Fruit fly (Drosophila melanogaster) whole organism, embryonic: ENCODE data around the gene CG13031.
A peak's percentile ranks its signal among the peaks of the same experiment; 100 is the strongest.

ENCODE experiments used
- CG10267 ChIP-seq: fragments of 200-800 bp; sonication (Bioruptor generic); optimal IDR thresholded peaks from 2 replicates; lab custom pipeline; 2018; ENCODE audit warnings: missing biosample characterization, mild to moderate bottlenecking, missing genetic modification characterization, moderate library complexity
- CG10431 ChIP-seq: fragments of 200-800 bp; sonication (Bioruptor generic); optimal IDR thresholded peaks from 3 replicates; lab custom pipeline; 2018; ENCODE audit warnings: missing biosample characterization, mild to moderate bottlenecking, missing genetic modification characterization
- CG13775 ChIP-seq: fragments of 200-800 bp; sonication (Bioruptor generic); optimal IDR thresholded peaks from 3 replicates; lab custom pipeline; 2017; ENCODE audit warnings: missing biosample characterization, mild to moderate bottlenecking, missing genetic modification characterization
- CG15073 ChIP-seq: fragments of 200-800 bp; sonication (Bioruptor generic); optimal IDR thresholded peaks from 2 replicates; lab custom pipeline; 2016; ENCODE audit warnings: missing biosample characterization, missing genetic modification characterization
- CG15601 ChIP-seq: fragments of 200-800 bp; sonication (Bioruptor generic); optimal IDR thresholded peaks from 3 replicates; lab custom pipeline; 2019; ENCODE audit warnings: missing biosample characterization, mild to moderate bottlenecking, missing genetic modification characterization, moderate library complexity
- CG1792 ChIP-seq: fragments of 200-800 bp; sonication (Bioruptor generic); optimal IDR thresholded peaks from 2 replicates; lab custom pipeline; 2016; ENCODE audit warnings: missing biosample characterization, missing genetic modification characterization
- CG18764 ChIP-seq: fragments of 200-800 bp; sonication (Bioruptor generic); optimal IDR thresholded peaks from 3 replicates; lab custom pipeline; 2016; ENCODE audit warnings: missing biosample characterization, missing genetic modification characterization
- CG2202 ChIP-seq: fragments of 200-800 bp; sonication (Bioruptor generic); optimal IDR thresholded peaks from 2 replicates; lab custom pipeline; 2018; ENCODE audit warnings: missing biosample characterization, mild to moderate bottlenecking, missing genetic modification characterization
- CG30431 ChIP-seq: fragments of 200-800 bp; sonication (Bioruptor generic); optimal IDR thresholded peaks from 2 replicates; lab custom pipeline; 2017; ENCODE audit warnings: missing biosample characterization, missing genetic modification characterization
- CG3407 ChIP-seq: fragments of 200-800 bp; sonication (Bioruptor generic); optimal IDR thresholded peaks from 2 replicates; lab custom pipeline; 2018; ENCODE audit warnings: missing biosample characterization, mild to moderate bottlenecking, missing genetic modification characterization
- CG3838 ChIP-seq: fragments of 200-800 bp; sonication (Bioruptor generic); optimal IDR thresholded peaks from 3 replicates; lab custom pipeline; 2016; ENCODE audit warnings: missing biosample characterization, missing genetic modification characterization
- CG4424 ChIP-seq: fragments of 200-800 bp; sonication (Bioruptor generic); optimal IDR thresholded peaks from 3 replicates; lab custom pipeline; 2016; ENCODE audit warnings: missing biosample characterization, missing genetic modification characterization
- CG6254 ChIP-seq: fragments of 200-800 bp; sonication (Bioruptor generic); optimal IDR thresholded peaks from 3 replicates; lab custom pipeline; 2017; ENCODE audit warnings: mild to moderate bottlenecking, missing biosample characterization, missing genetic modification reagents, missing genetic modification characterization
- CG6689 ChIP-seq: fragments of 200-800 bp; sonication (Bioruptor generic); IDR thresholded peaks from 2 replicates; pipeline ENCODE4 v1.3.6; 2022; ENCODE audit warnings: missing biosample characterization, missing genetic modification characterization
- CG6854 ChIP-seq: fragments of 200-800 bp; sonication (Bioruptor generic); optimal IDR thresholded peaks from 3 replicates; lab custom pipeline; 2017; ENCODE audit warnings: missing biosample characterization, mild to moderate bottlenecking, missing genetic modification characterization
- CG8290 ChIP-seq, 3 experiments: fragments of 200-800 bp; sonication (Bioruptor generic); optimal IDR thresholded peaks; 2 replicates each; lab custom pipeline; 2016 to 2019; ENCODE audit warnings: missing biosample characterization in 3 of 3, missing genetic modification characterization in 3 of 3, mild to moderate bottlenecking in 2 of 3, moderate library complexity in 1 of 3
- CG8359 ChIP-seq: fragments of 200-800 bp; sonication (Bioruptor generic); optimal IDR thresholded peaks from 2 replicates; lab custom pipeline; 2017; ENCODE audit warnings: missing biosample characterization, mild to moderate bottlenecking, missing genetic modification characterization, borderline replicate concordance
- Ets97D ChIP-seq: fragments of 200-800 bp; sonication (Bioruptor generic); optimal IDR thresholded peaks from 3 replicates; lab custom pipeline; 2016; ENCODE audit warnings: missing biosample characterization, missing genetic modification characterization
- Fer1 ChIP-seq: fragments of 200-800 bp; sonication (Bioruptor generic); optimal IDR thresholded peaks from 2 replicates; lab custom pipeline; 2017; ENCODE audit warnings: missing biosample characterization, mild to moderate bottlenecking, missing genetic modification characterization
- Fer2 ChIP-seq: fragments of 200-800 bp; sonication (Bioruptor generic); optimal IDR thresholded peaks from 2 replicates; lab custom pipeline; 2018; ENCODE audit warnings: missing biosample characterization, mild to moderate bottlenecking, missing genetic modification characterization, moderate library complexity
- Lim3 ChIP-seq: fragments of 200-800 bp; sonication (Bioruptor generic); IDR thresholded peaks from 2 replicates; pipeline ENCODE4 v1.3.6; 2022; ENCODE audit warnings: missing biosample characterization, missing genetic modification characterization
- NC2α ChIP-seq: fragments of 200-800 bp; sonication (Bioruptor generic); optimal IDR thresholded peaks from 2 replicates; lab custom pipeline; 2016; ENCODE audit warnings: missing biosample characterization, missing genetic modification characterization
- PHDP ChIP-seq: fragments of 200-800 bp; sonication (Bioruptor generic); optimal IDR thresholded peaks from 3 replicates; lab custom pipeline; 2018; ENCODE audit warnings: missing biosample characterization, mild to moderate bottlenecking, missing genetic modification characterization, moderate library complexity
- Ptx1 ChIP-seq: fragments of 200-800 bp; sonication (Bioruptor generic); IDR thresholded peaks from 2 replicates; pipeline ENCODE4 v1.3.6; 2022; ENCODE audit warnings: missing biosample characterization, missing genetic modification characterization
- Rfx ChIP-seq: fragments of 200-800 bp; sonication (Bioruptor generic); IDR thresholded peaks from 2 replicates; pipeline ENCODE4 v1.3.6; 2022; ENCODE audit warnings: missing biosample characterization, missing genetic modification characterization
- Six4 ChIP-seq: fragments of 200-800 bp; sonication (Bioruptor generic); optimal IDR thresholded peaks from 2 replicates; lab custom pipeline; 2016; ENCODE audit warnings: missing biosample characterization, missing genetic modification characterization
- Sox102F ChIP-seq: fragments of 200-800 bp; sonication (Bioruptor generic); optimal IDR thresholded peaks from 2 replicates; lab custom pipeline; 2018; ENCODE audit warnings: missing biosample characterization, mild to moderate bottlenecking, missing genetic modification characterization, moderate library complexity
- Spps ChIP-seq: fragments of 200-800 bp; sonication (Bioruptor generic); optimal IDR thresholded peaks from 2 replicates; lab custom pipeline; 2018; ENCODE audit warnings: missing biosample characterization, mild to moderate bottlenecking, missing genetic modification characterization
- Usf ChIP-seq: fragments of 200-800 bp; sonication (Bioruptor generic); optimal IDR thresholded peaks from 2 replicates; lab custom pipeline; 2017; ENCODE audit warnings: missing genotype, missing biosample characterization, missing genetic modification characterization
- Xrp1 ChIP-seq: fragments of 200-800 bp; sonication (Bioruptor generic); IDR thresholded peaks from 2 replicates; pipeline ENCODE4 v1.3.6; 2022; ENCODE audit warnings: missing biosample characterization, missing genetic modification characterization
- ac ChIP-seq: fragments of 200-800 bp; sonication (Bioruptor generic); optimal IDR thresholded peaks from 3 replicates; lab custom pipeline; 2017; ENCODE audit warnings: missing biosample characterization, mild to moderate bottlenecking, missing genetic modification characterization
- ase ChIP-seq: fragments of 200-800 bp; sonication (Bioruptor generic); IDR thresholded peaks from 3 replicates; pipeline ENCODE4 v1.3.6; 2022; ENCODE audit warnings: missing biosample characterization, missing genetic modification characterization
- caup ChIP-seq: fragments of 200-800 bp; sonication (Bioruptor generic); optimal IDR thresholded peaks from 3 replicates; lab custom pipeline; 2017; ENCODE audit warnings: missing biosample characterization, mild to moderate bottlenecking, missing genetic modification characterization, moderate library complexity; ENCODE audit not compliant: severe bottlenecking
- danr ChIP-seq: fragments of 200-800 bp; sonication (Bioruptor generic); IDR thresholded peaks from 2 replicates; pipeline ENCODE4 v1.3.6; 2022; ENCODE audit warnings: missing biosample characterization, missing genetic modification characterization
- dmrt11E ChIP-seq: fragments of 200-800 bp; sonication (Bioruptor generic); optimal IDR thresholded peaks from 3 replicates; lab custom pipeline; 2018; ENCODE audit warnings: missing biosample characterization, mild to moderate bottlenecking, missing genetic modification characterization, moderate library complexity
- dmrt99B ChIP-seq: fragments of 200-800 bp; sonication (Bioruptor generic); optimal IDR thresholded peaks from 2 replicates; lab custom pipeline; 2018; ENCODE audit warnings: missing biosample characterization, mild to moderate bottlenecking, missing genetic modification characterization, moderate library complexity
- emc ChIP-seq: fragments of 200-800 bp; sonication (Bioruptor generic); optimal IDR thresholded peaks from 2 replicates; lab custom pipeline; 2016; ENCODE audit warnings: missing biosample characterization, missing genetic modification characterization
- gsb-n ChIP-seq: fragments of 200-800 bp; sonication (Bioruptor generic); optimal IDR thresholded peaks from 3 replicates; lab custom pipeline; 2018; ENCODE audit warnings: missing biosample characterization, mild to moderate bottlenecking, missing genetic modification characterization
- ind ChIP-seq: fragments of 200-800 bp; sonication (Bioruptor generic); optimal IDR thresholded peaks from 3 replicates; lab custom pipeline; 2016; ENCODE audit warnings: missing biosample characterization, missing genetic modification characterization
- insv ChIP-seq, 2 experiments: fragments of 200-800 bp; sonication (Bioruptor generic); optimal IDR thresholded peaks; 3 replicates each; lab custom pipeline; 2016 to 2018; ENCODE audit warnings: missing biosample characterization in 2 of 2, missing genetic modification characterization in 2 of 2
- klu ChIP-seq: fragments of 200-800 bp; sonication (Bioruptor generic); IDR thresholded peaks from 2 replicates; pipeline ENCODE4 v1.3.6; 2022; ENCODE audit warnings: missing biosample characterization, missing genetic modification characterization
- knrl ChIP-seq: fragments of 200-800 bp; sonication (Bioruptor generic); IDR thresholded peaks from 3 replicates; pipeline ENCODE4 v1.3.6; 2022; ENCODE audit warnings: missing biosample characterization, missing genetic modification characterization; ENCODE audit not compliant: partially characterized antibody
- sim ChIP-seq: fragments of 200-800 bp; sonication (Bioruptor generic); IDR thresholded peaks from 2 replicates; pipeline ENCODE4 v1.3.6; 2022; ENCODE audit warnings: missing biosample characterization, missing genetic modification characterization
- toy ChIP-seq: fragments of 200-800 bp; sonication (Bioruptor generic); IDR thresholded peaks from 2 replicates; pipeline ENCODE4 v1.3.6; 2022; ENCODE audit warnings: missing biosample characterization, missing genetic modification characterization
- unpg ChIP-seq: fragments of 200-800 bp; sonication (Bioruptor generic); optimal IDR thresholded peaks from 3 replicates; lab custom pipeline; 2018; ENCODE audit warnings: missing biosample characterization, mild to moderate bottlenecking, missing genetic modification characterization, moderate library complexity
- usp ChIP-seq: fragments of >200 bp; optimal IDR thresholded peaks from 2 replicates; lab custom pipeline; 2017; ENCODE audit warnings: missing biosample characterization, missing genetic modification characterization
- vnd ChIP-seq: fragments of 200-800 bp; sonication (Bioruptor generic); IDR thresholded peaks from 3 replicates; pipeline ENCODE4 v1.3.6; 2022; ENCODE audit warnings: missing biosample characterization, missing genetic modification characterization; ENCODE audit not compliant: partially characterized antibody
- wek ChIP-seq: fragments of 200-800 bp; sonication (Bioruptor generic); optimal IDR thresholded peaks from 3 replicates; lab custom pipeline; 2018; ENCODE audit warnings: missing biosample characterization, mild to moderate bottlenecking, missing genetic modification characterization, moderate library complexity
- zen ChIP-seq: fragments of 200-800 bp; sonication (Bioruptor generic); optimal IDR thresholded peaks from 3 replicates; lab custom pipeline; 2018; ENCODE audit warnings: missing biosample characterization, mild to moderate bottlenecking, missing genetic modification characterization, moderate library complexity
- zf30C ChIP-seq: fragments of 200-800 bp; sonication (Bioruptor generic); optimal IDR thresholded peaks from 3 replicates; lab custom pipeline; 2018; ENCODE audit warnings: missing biosample characterization, mild to moderate bottlenecking, missing genetic modification characterization
- zfh1 ChIP-seq: fragments of 200-800 bp; sonication (Bioruptor generic); IDR thresholded peaks from 3 replicates; pipeline ENCODE4 v1.3.6; 2022; ENCODE audit warnings: missing biosample characterization, missing genetic modification characterization

Gene CG13031

dm6 chr3L:16749726-16750125 is 25.1 kb downstream of the CG13031 start (continued):
- TF ChIP-seq emc (GFP tag; lab: Kevin White, UChicago) = no peak
- TF ChIP-seq CG15073 (GFP tag; lab: Kevin White, UChicago) = no peak
- no peak for TF ChIP-seq knrl
- peak; percentile 69; the same call in 1 of the 2 replicates for TF ChIP-seq Xrp1 (GFP tag; lab: Robert Waterston, UW)
- TF ChIP-seq Spps (tag; lab: Kevin White, UChicago) = peak; percentile 79
- no peak for TF ChIP-seq ac (GFP tag; lab: Kevin White, UChicago)
- TF ChIP-seq CG8290 (GFP tag; optimal IDR thresholded peaks at IDR 0.05; lab: Kevin White, UChicago) = no peak
- no peak for TF ChIP-seq CG8290 (tag; optimal IDR thresholded peaks at IDR 0.05; lab: Kevin White, UChicago)
- TF ChIP-seq CG3407 (GFP tag; lab: Kevin White, UChicago) = no peak
- TF ChIP-seq CG30431 (GFP tag; lab: Kevin White, UChicago) = peak; percentile 12
- peak; percentile 36 for TF ChIP-seq CG4424 (GFP tag; lab: Kevin White, UChicago)
- no peak for TF ChIP-seq caup (GFP tag; lab: Kevin White, UChicago)
- no peak for TF ChIP-seq ase
- TF ChIP-seq CG3838 (GFP tag; lab: Kevin White, UChicago) = no peak
- TF ChIP-seq CG2202 (tag; lab: Kevin White, UChicago) = no peak
- TF ChIP-seq CG6254 = peak; percentile 62
- TF ChIP-seq danr (GFP tag; lab: Robert Waterston, UW) = no peak
- TF ChIP-seq toy (GFP tag; lab: Robert Waterston, UW) = no peak
- peak; percentile 3 for TF ChIP-seq CG8359 (GFP tag; lab: Kevin White, UChicago)
- peak; percentile 60 for TF ChIP-seq dmrt99B (tag; lab: Kevin White, UChicago)
- TF ChIP-seq CG13775 (GFP tag; lab: Kevin White, UChicago) = no peak
- no peak for TF ChIP-seq insv (GFP tag; optimal IDR thresholded peaks at IDR 0.05; lab: Kevin White, UChicago)
- TF ChIP-seq CG6689 = 0 out of 2 replicates have a peak, but pooled peaks have one; percentile 44
- peak; percentile 50; the same call in 1 of the 3 replicates for TF ChIP-seq zfh1 (GFP tag; lab: Robert Waterston, UW)
- no peak for TF ChIP-seq klu (GFP tag; lab: Robert Waterston, UW)
- no peak for TF ChIP-seq Ptx1 (GFP tag; lab: Robert Waterston, UW)
- no peak for TF ChIP-seq usp
- no peak for TF ChIP-seq ind (GFP tag; lab: Kevin White, UChicago)
- no peak for TF ChIP-seq PHDP (tag; lab: Kevin White, UChicago)
- no peak for TF ChIP-seq Lim3 (GFP tag; lab: Robert Waterston, UW)
- peak; percentile 2 for TF ChIP-seq Sox102F
- no peak for TF ChIP-seq Fer1
- TF ChIP-seq sim = 0 out of 2 replicates have a peak, but pooled peaks have one; percentile 13
- TF ChIP-seq CG15601 (tag; lab: Kevin White, UChicago) = peak; percentile 33
- TF ChIP-seq zen (tag; lab: Kevin White, UChicago) = peak; percentile 18
- no peak for TF ChIP-seq CG10431 (GFP tag; lab: Kevin White, UChicago)
- peak; percentile 18 for TF ChIP-seq unpg (GFP tag; lab: Kevin White, UChicago)
- no peak for TF ChIP-seq CG18764 (GFP tag; lab: Kevin White, UChicago)
- TF ChIP-seq Usf = no peak
- peak; percentile 66 for TF ChIP-seq dmrt11E
- TF ChIP-seq Ets97D (GFP tag; lab: Kevin White, UChicago) = no peak
- no peak for TF ChIP-seq CG6854 (GFP tag; lab: Kevin White, UChicago)
- TF ChIP-seq CG1792 (GFP tag; lab: Kevin White, UChicago) = no peak
- TF ChIP-seq CG10267 = peak; percentile 61
- TF ChIP-seq vnd (GFP tag; lab: Robert Waterston, UW) = no peak
- peak; percentile 44 for TF ChIP-seq gsb-n (tag; lab: Kevin White, UChicago)
- no peak for TF ChIP-seq wek
- no peak for TF ChIP-seq NC2α
- peak; percentile 20 for TF ChIP-seq zf30C (GFP tag; lab: Kevin White, UChicago)
- no peak for TF ChIP-seq Rfx (GFP tag; lab: Robert Waterston, UW)
- TF ChIP-seq Fer2 (tag; lab: Kevin White, UChicago) = no peak
- TF ChIP-seq Six4 = peak; percentile 27
